Fruit fly (Drosophila melanogaster) whole organism, embryonic: ENCODE data around the gene CG16853.

ENCODE experiments used
- Bgb ChIP-seq: fragments of 200-800 bp; sonication (Bioruptor generic); IDR thresholded peaks from 2 replicates; pipeline ENCODE4 v1.3.6; 2022; ENCODE audit warnings: missing biosample characterization, missing genetic modification characterization; ENCODE audit not compliant: partially characterized antibody
- CG10959 ChIP-seq: fragments of 200-800 bp; sonication (Bioruptor generic); IDR thresholded peaks from 2 replicates; pipeline ENCODE4 v1.3.6; 2022; ENCODE audit warnings: missing biosample characterization, missing genetic modification characterization
- CG12071 ChIP-seq: fragments of 200-800 bp; sonication (Bioruptor generic); optimal IDR thresholded peaks from 3 replicates; lab custom pipeline; 2018; ENCODE audit warnings: missing biosample characterization, mild to moderate bottlenecking, missing genetic modification characterization
- CG12744 ChIP-seq: fragments of 200-800 bp; sonication (Bioruptor generic); optimal IDR thresholded peaks from 2 replicates; lab custom pipeline; 2016; ENCODE audit warnings: missing biosample characterization, missing genetic modification characterization
- CG16813 ChIP-seq: fragments of 200-800 bp; sonication (Bioruptor generic); IDR thresholded peaks from 3 replicates; pipeline ENCODE4 v1.3.6; 2022; ENCODE audit warnings: missing biosample characterization, missing genetic modification characterization; ENCODE audit not compliant: partially characterized antibody
- CG17186 ChIP-seq: fragments of 200-800 bp; sonication (Bioruptor generic); optimal IDR thresholded peaks from 3 replicates; lab custom pipeline; 2017; ENCODE audit warnings: missing biosample characterization, missing genetic modification reagents, missing genetic modification characterization
- CG18599 ChIP-seq: fragments of 200-800 bp; sonication (Bioruptor generic); optimal IDR thresholded peaks from 3 replicates; lab custom pipeline; 2017; ENCODE audit warnings: missing biosample characterization, missing genetic modification characterization, mild to moderate bottlenecking, moderate library complexity, missing genetic modification reagents
- CG18619 ChIP-seq: fragments of 200-800 bp; sonication (Bioruptor generic); optimal IDR thresholded peaks from 3 replicates; lab custom pipeline; 2017; ENCODE audit warnings: missing biosample characterization, mild to moderate bottlenecking, missing genetic modification characterization
- CG5953 ChIP-seq: fragments of 200-800 bp; sonication (Bioruptor generic); IDR thresholded peaks from 2 replicates; pipeline ENCODE4 v1.3.6; 2022; ENCODE audit warnings: missing biosample characterization, missing genetic modification characterization
- CG6683 ChIP-seq: fragments of 200-800 bp; sonication (Bioruptor generic); optimal IDR thresholded peaks from 2 replicates; lab custom pipeline; 2017; ENCODE audit warnings: missing biosample characterization, mild to moderate bottlenecking, missing genetic modification characterization, missing genetic modification reagents
- CG6689 ChIP-seq: fragments of 200-800 bp; sonication (Bioruptor generic); IDR thresholded peaks from 2 replicates; pipeline ENCODE4 v1.3.6; 2022; ENCODE audit warnings: missing biosample characterization, missing genetic modification characterization
- CG6765 ChIP-seq: fragments of 200-800 bp; sonication (Bioruptor generic); optimal IDR thresholded peaks from 3 replicates; lab custom pipeline; 2017; ENCODE audit warnings: missing biosample characterization, mild to moderate bottlenecking, missing genetic modification characterization
- CG7556 ChIP-seq: fragments of 200-800 bp; sonication (Bioruptor generic); optimal IDR thresholded peaks from 2 replicates; lab custom pipeline; 2017; ENCODE audit warnings: missing biosample characterization, mild to moderate bottlenecking, missing genetic modification characterization
- CG8089 ChIP-seq: fragments of 200-800 bp; sonication (Bioruptor generic); optimal IDR thresholded peaks from 3 replicates; lab custom pipeline; 2016; ENCODE audit warnings: missing biosample characterization, missing genetic modification characterization
- CG8290 ChIP-seq, 3 experiments: fragments of 200-800 bp; sonication (Bioruptor generic); optimal IDR thresholded peaks; 2 replicates each; lab custom pipeline; 2016 to 2019; ENCODE audit warnings: missing biosample characterization in 3 of 3, missing genetic modification characterization in 3 of 3, mild to moderate bottlenecking in 2 of 3, moderate library complexity in 1 of 3
- CG8924 ChIP-seq: fragments of 200-800 bp; optimal IDR thresholded peaks from 3 replicates; lab custom pipeline; 2019; ENCODE audit warnings: missing biosample characterization, mild to moderate bottlenecking, missing genetic modification characterization, moderate library complexity
- CG8944 ChIP-seq: fragments of 200-800 bp; sonication (Bioruptor generic); optimal IDR thresholded peaks from 3 replicates; lab custom pipeline; 2016; ENCODE audit warnings: missing biosample characterization, missing genetic modification characterization
- CG9215 ChIP-seq: fragments of 200-800 bp; sonication (Bioruptor generic); IDR thresholded peaks from 2 replicates; pipeline ENCODE4 v1.3.6; 2022; ENCODE audit warnings: missing biosample characterization, missing genetic modification characterization
- CG9932 ChIP-seq: fragments of 200-800 bp; sonication (Bioruptor generic); IDR thresholded peaks from 2 replicates; pipeline ENCODE4 v1.3.6; 2022; ENCODE audit warnings: missing biosample characterization, missing genetic modification characterization
- CrebB ChIP-seq: fragments of 200-800 bp; sonication (Bioruptor generic); optimal IDR thresholded peaks from 3 replicates; lab custom pipeline; 2018; ENCODE audit warnings: missing biosample characterization, mild to moderate bottlenecking, missing genetic modification characterization
- E2f2 ChIP-seq: fragments of 200-800 bp; sonication (Bioruptor generic); IDR thresholded peaks from 2 replicates; pipeline ENCODE4 v1.3.6; 2022; ENCODE audit warnings: missing biosample characterization, missing genetic modification characterization
- Hr3 ChIP-seq: fragments of 200-800 bp; sonication (Bioruptor generic); optimal IDR thresholded peaks from 3 replicates; lab custom pipeline; 2016; ENCODE audit warnings: missing biosample characterization, missing genetic modification characterization
- Lhr ChIP-seq: fragments of 200-800 bp; sonication (Bioruptor generic); optimal IDR thresholded peaks from 3 replicates; lab custom pipeline; 2017; ENCODE audit warnings: mild to moderate bottlenecking, missing biosample characterization, missing genetic modification reagents, missing genetic modification characterization
- Med ChIP-seq: fragments of 200-800 bp; sonication (Bioruptor generic); peaks from one replicate; lab custom pipeline; 2016; ENCODE audit warnings: missing biosample characterization, missing genetic modification characterization, mild to moderate bottlenecking, inconsistent platforms, moderate library complexity
- Poxn ChIP-seq: fragments of 200-800 bp; sonication (Bioruptor generic); IDR thresholded peaks from 2 replicates; pipeline ENCODE4 v1.3.6; 2022; ENCODE audit warnings: missing biosample characterization, missing genetic modification characterization
- Side ChIP-seq: fragments of 200-800 bp; sonication (Bioruptor generic); optimal IDR thresholded peaks from 2 replicates; lab custom pipeline; 2016; ENCODE audit warnings: missing biosample characterization, missing genetic modification characterization
- Six4 ChIP-seq: fragments of 200-800 bp; sonication (Bioruptor generic); optimal IDR thresholded peaks from 2 replicates; lab custom pipeline; 2016; ENCODE audit warnings: missing biosample characterization, missing genetic modification characterization
- Spps ChIP-seq: fragments of 200-800 bp; sonication (Bioruptor generic); optimal IDR thresholded peaks from 2 replicates; lab custom pipeline; 2018; ENCODE audit warnings: missing biosample characterization, mild to moderate bottlenecking, missing genetic modification characterization
- Sry-δ ChIP-seq: fragments of 200-800 bp; sonication (Bioruptor generic); optimal IDR thresholded peaks from 2 replicates; lab custom pipeline; 2016; ENCODE audit warnings: missing biosample characterization, missing genetic modification characterization
- Taf1 ChIP-seq: fragments of 200-800 bp; sonication (Bioruptor generic); IDR thresholded peaks from 2 replicates; pipeline ENCODE4 v1.3.6; 2022; ENCODE audit warnings: missing biosample characterization, missing genetic modification characterization
- Xbp1 ChIP-seq: fragments of 200-800 bp; sonication (Bioruptor generic); optimal IDR thresholded peaks from 3 replicates; lab custom pipeline; 2016; ENCODE audit warnings: missing biosample characterization, mild to moderate bottlenecking, missing genetic modification characterization
- Xrp1 ChIP-seq: fragments of 200-800 bp; sonication (Bioruptor generic); IDR thresholded peaks from 2 replicates; pipeline ENCODE4 v1.3.6; 2022; ENCODE audit warnings: missing biosample characterization, missing genetic modification characterization
- YL-1 ChIP-seq: fragments of 200-800 bp; sonication (Bioruptor generic); optimal IDR thresholded peaks from 3 replicates; lab custom pipeline; 2017; ENCODE audit warnings: missing biosample characterization, mild to moderate bottlenecking, missing genetic modification characterization
- ara ChIP-seq: fragments of 200-800 bp; sonication (Bioruptor generic); IDR thresholded peaks from 2 replicates; pipeline ENCODE4 v1.3.6; 2022; ENCODE audit warnings: missing biosample characterization, missing genetic modification characterization
- chinmo ChIP-seq: fragments of 200-800 bp; sonication (Bioruptor generic); IDR thresholded peaks from 4 replicates; pipeline ENCODE4 v1.3.6; 2022; ENCODE audit warnings: missing biosample characterization, missing genetic modification characterization; ENCODE audit not compliant: partially characterized antibody
- croc ChIP-seq: fragments of 200-800 bp; sonication (Bioruptor generic); conservative IDR thresholded peaks from 3 replicates; pipeline ENCODE4 v1.3.6; 2022; ENCODE audit warnings: missing biosample characterization, missing genetic modification characterization
- dati ChIP-seq: fragments of 200-800 bp; sonication (Bioruptor generic); IDR thresholded peaks from 2 replicates; pipeline ENCODE4 v1.3.6; 2022; ENCODE audit warnings: missing biosample characterization, missing genetic modification characterization
- dimm ChIP-seq: fragments of 200-800 bp; sonication (Bioruptor generic); IDR thresholded peaks from 2 replicates; pipeline ENCODE4 v1.3.6; 2022; ENCODE audit warnings: missing biosample characterization, missing genetic modification characterization
- dpn ChIP-seq, 2 experiments: fragments of 200-800 bp; sonication (Bioruptor generic); optimal IDR thresholded peaks; 3 replicates each; lab custom pipeline; 2016; ENCODE audit warnings: missing biosample characterization in 2 of 2, missing genetic modification characterization in 2 of 2
- ewg ChIP-seq: fragments of 200-800 bp; sonication (Bioruptor generic); optimal IDR thresholded peaks from 3 replicates; lab custom pipeline; 2017; ENCODE audit warnings: mild to moderate bottlenecking, missing biosample characterization, missing genetic modification reagents, missing genetic modification characterization
- lmd ChIP-seq: fragments of 200-800 bp; sonication (Bioruptor generic); IDR thresholded peaks from 2 replicates; pipeline ENCODE4 v1.3.6; 2022; ENCODE audit warnings: missing biosample characterization, missing genetic modification characterization
- mirr ChIP-seq: fragments of 200-800 bp; sonication (Bioruptor generic); optimal IDR thresholded peaks from 3 replicates; lab custom pipeline; 2018; ENCODE audit warnings: missing biosample characterization, mild to moderate bottlenecking, missing genetic modification characterization
- nerfin-1 ChIP-seq: fragments of 200-800 bp; sonication (Bioruptor generic); optimal IDR thresholded peaks from 3 replicates; lab custom pipeline; 2019; ENCODE audit warnings: missing biosample characterization, mild to moderate bottlenecking, missing genetic modification characterization, moderate library complexity
- nmo ChIP-seq: fragments of 200-800 bp; sonication (Bioruptor generic); optimal IDR thresholded peaks from 2 replicates; lab custom pipeline; 2018; ENCODE audit warnings: missing biosample characterization, mild to moderate bottlenecking, missing genetic modification characterization, moderate library complexity
- row ChIP-seq: fragments of 200-800 bp; sonication (Bioruptor generic); IDR thresholded peaks from 3 replicates; pipeline ENCODE4 v1.3.6; 2022; ENCODE audit warnings: missing biosample characterization, missing genetic modification characterization
- sc ChIP-seq, 3 experiments: fragments of >200 bp in 2 of 3; fragments of 200-800 bp in 1 of 3; sonication (Bioruptor generic) in 1 of 3; optimal IDR thresholded peaks; 2 replicates in 2 of 3; 3 replicates in 1 of 3; lab custom pipeline; 2017; ENCODE audit warnings: mild to moderate bottlenecking in 1 of 3, missing biosample characterization in 1 of 3, missing genetic modification characterization in 1 of 3, missing genetic modification reagents in 1 of 3
- sima ChIP-seq: fragments of 200-800 bp; sonication (Bioruptor generic); optimal IDR thresholded peaks from 2 replicates; lab custom pipeline; 2016; ENCODE audit warnings: missing biosample characterization, missing genetic modification characterization
- sisA ChIP-seq: fragments of 200-800 bp; sonication (Bioruptor generic); IDR thresholded peaks from 2 replicates; pipeline ENCODE4 v1.3.6; 2022; ENCODE audit warnings: missing biosample characterization, missing genetic modification characterization
- sob ChIP-seq: fragments of 200-800 bp; sonication (Bioruptor generic); IDR thresholded peaks from 2 replicates; pipeline ENCODE4 v1.3.6; 2022; ENCODE audit warnings: missing biosample characterization, missing genetic modification characterization

Gene CG16853

dm6 chr2L:13512182-13513032, 29.7 kb upstream of the CG16853 start (continued):
- TF ChIP-seq Poxn (GFP tag; lab: Robert Waterston, UW) (no peak), CG8924 (no peak), CG8944 (GFP tag; lab: Kevin White, UChicago) (no peak), CG8089 (GFP tag; lab: Kevin White, UChicago) (no peak), sob (GFP tag; lab: Robert Waterston, UW) (peak; percentile 54), CG5953 (GFP tag; lab: Robert Waterston, UW) (no peak), chinmo (GFP tag; lab: Robert Waterston, UW) (no peak), CG10959 (GFP tag; lab: Robert Waterston, UW) (no peak), lmd (GFP tag; lab: Robert Waterston, UW) (peak; percentile 51; the same call in 1 of the 2 replicates), nerfin-1 (tag; lab: Kevin White, UChicago) (no peak), dati (GFP tag; lab: Robert Waterston, UW) (no peak), CG8290 (GFP tag; optimal IDR thresholded peaks at IDR 0.05; lab: Kevin White, UChicago) (no peak), CG8290 (tag; optimal IDR thresholded peaks at IDR 0.05; lab: Kevin White, UChicago) (peak in 1 of 2 experiments; percentile 72), CG9932 (no peak; the same call in none of the 2 replicates), CG9215 (GFP tag; lab: Robert Waterston, UW) (no peak), Taf1 (GFP tag; lab: Robert Waterston, UW) (no peak), Xbp1 (GFP tag; lab: Kevin White, UChicago) (peak; percentile 39), Sry-δ (no peak), dimm (GFP tag; lab: Robert Waterston, UW) (0 out of 2 replicates have a peak, but pooled peaks have one; percentile 19), Hr3 (GFP tag; lab: Kevin White, UChicago) (no peak), nmo (GFP tag; lab: Kevin White, UChicago) (peak; percentile 31), Med (GFP tag; lab: Kevin White, UChicago) (peak; percentile 84), sima (GFP tag; lab: Kevin White, UChicago) (no peak), Side (GFP tag; lab: Kevin White, UChicago) (no peak), croc (GFP tag; lab: Robert Waterston, UW) (no peak), CrebB (tag; lab: Kevin White, UChicago) (no peak), ewg (GFP tag; lab: Kevin White, UChicago) (no peak), CG6765 (no peak), CG6689 (no peak), CG18599 (GFP tag; lab: Kevin White, UChicago) (no peak), mirr (GFP tag; lab: Kevin White, UChicago) (no peak), E2f2 (GFP tag; lab: Robert Waterston, UW) (no peak), CG6683 (no peak), sc (optimal IDR thresholded peaks at IDR 0.05; lab: Kevin White, UChicago) (no peak), sc (GFP tag; optimal IDR thresholded peaks at IDR 0.05; lab: Kevin White, UChicago) (no peak), CG12071 (GFP tag; lab: Kevin White, UChicago) (no peak), CG18619 (GFP tag; lab: Kevin White, UChicago) (peak; percentile 16), Six4 (GFP tag; lab: Kevin White, UChicago) (no peak), ara (GFP tag; lab: Robert Waterston, UW) (no peak), dpn (GFP tag; optimal IDR thresholded peaks at IDR 0.05; lab: Kevin White, UChicago) (peak in 1 of 2 experiments; percentile 17), CG7556 (GFP tag; lab: Kevin White, UChicago) (no peak), CG17186 (GFP tag; lab: Kevin White, UChicago) (no peak), CG12744 (no peak), YL-1 (GFP tag; lab: Kevin White, UChicago) (no peak), sisA (GFP tag; lab: Robert Waterston, UW) (peak; percentile 35), row (GFP tag; lab: Robert Waterston, UW) (peak; percentile 73), Bgb (GFP tag; lab: Robert Waterston, UW) (no peak), Xrp1 (GFP tag; lab: Robert Waterston, UW) (no peak; the same call in 1 of the 2 replicates), Lhr (GFP tag; lab: Kevin White, UChicago) (no peak), Spps (tag; lab: Kevin White, UChicago) (no peak), CG16813 (GFP tag; lab: Robert Waterston, UW) (no peak)
